Fruit fly (Drosophila melanogaster) whole organism, embryonic: ENCODE results near the gene CG45676.

Experiments
- BEAF-32 ChIP-seq: fragments of 200-800 bp; sonication (Bioruptor generic); optimal IDR thresholded peaks from 3 replicates; lab custom pipeline; 2017; ENCODE audit warnings: missing biosample characterization, missing genetic modification characterization, mild to moderate bottlenecking, moderate library complexity, missing genetic modification reagents
- CG10959 ChIP-seq: fragments of 200-800 bp; sonication (Bioruptor generic); IDR thresholded peaks from 2 replicates; pipeline ENCODE4 v1.3.6; 2022; ENCODE audit warnings: missing biosample characterization, missing genetic modification characterization
- CG11247 ChIP-seq: fragments of 200-800 bp; sonication (Bioruptor generic); IDR thresholded peaks from 2 replicates; pipeline ENCODE4 v1.3.6; 2022; ENCODE audit warnings: missing biosample characterization, missing genetic modification characterization
- CG11560 ChIP-seq: fragments of 200-800 bp; sonication (Bioruptor generic); IDR thresholded peaks from 3 replicates; pipeline ENCODE4 v1.3.6; 2022; ENCODE audit warnings: missing biosample characterization, missing genetic modification characterization
- CG13123 ChIP-seq: fragments of 200-800 bp; sonication (Bioruptor generic); optimal IDR thresholded peaks from 2 replicates; lab custom pipeline; 2016; ENCODE audit warnings: missing biosample characterization, missing genetic modification characterization
- CG13624 ChIP-seq: fragments of 200-800 bp; sonication (Bioruptor generic); optimal IDR thresholded peaks from 2 replicates; lab custom pipeline; 2016; ENCODE audit warnings: missing biosample characterization, missing genetic modification characterization
- CG13894 ChIP-seq: fragments of 200-800 bp; sonication (Bioruptor generic); optimal IDR thresholded peaks from 3 replicates; lab custom pipeline; 2018; ENCODE audit warnings: missing biosample characterization, mild to moderate bottlenecking, missing genetic modification characterization, moderate library complexity
- CG17328 ChIP-seq: fragments of 200-800 bp; sonication (Bioruptor generic); IDR thresholded peaks from 2 replicates; pipeline ENCODE4 v1.3.6; 2022; ENCODE audit warnings: missing biosample characterization, missing genetic modification characterization
- CG17361 ChIP-seq: fragments of 200-800 bp; sonication (Bioruptor generic); IDR thresholded peaks from 3 replicates; pipeline ENCODE4 v1.3.6; 2022; ENCODE audit warnings: missing biosample characterization, missing genetic modification characterization
- CG17568 ChIP-seq: fragments of 200-800 bp; sonication (Bioruptor generic); optimal IDR thresholded peaks from 2 replicates; lab custom pipeline; 2018; ENCODE audit warnings: missing biosample characterization, mild to moderate bottlenecking, missing genetic modification characterization, moderate library complexity
- CG17802 ChIP-seq: fragments of 200-800 bp; sonication (Bioruptor generic); optimal IDR thresholded peaks from 2 replicates; lab custom pipeline; 2018; ENCODE audit warnings: missing biosample characterization, mild to moderate bottlenecking, missing genetic modification characterization, moderate library complexity
- CG17912 ChIP-seq: fragments of 200-800 bp; sonication (Bioruptor generic); optimal IDR thresholded peaks from 2 replicates; lab custom pipeline; 2018; ENCODE audit warnings: missing biosample characterization, mild to moderate bottlenecking, missing genetic modification characterization
- CG18476 ChIP-seq: fragments of 200-800 bp; sonication (Bioruptor generic); optimal IDR thresholded peaks from 2 replicates; lab custom pipeline; 2016; ENCODE audit warnings: missing biosample characterization, mild to moderate bottlenecking, missing genetic modification characterization
- CG18619 ChIP-seq: fragments of 200-800 bp; sonication (Bioruptor generic); optimal IDR thresholded peaks from 3 replicates; lab custom pipeline; 2017; ENCODE audit warnings: missing biosample characterization, mild to moderate bottlenecking, missing genetic modification characterization
- CG2199 ChIP-seq: fragments of 200-800 bp; sonication (Bioruptor generic); IDR thresholded peaks from 3 replicates; pipeline ENCODE4 v1.3.6; 2022; ENCODE audit warnings: missing biosample characterization, missing genetic modification characterization
- CG2875 ChIP-seq: fragments of 200-800 bp; sonication (Bioruptor generic); optimal IDR thresholded peaks from 2 replicates; lab custom pipeline; 2017; ENCODE audit warnings: missing biosample characterization, mild to moderate bottlenecking, missing genetic modification characterization, missing genetic modification reagents
- CG3281 ChIP-seq: fragments of 200-800 bp; sonication (Bioruptor generic); optimal IDR thresholded peaks from 3 replicates; lab custom pipeline; 2017; ENCODE audit warnings: missing biosample characterization, mild to moderate bottlenecking, missing genetic modification characterization
- CG34224 ChIP-seq: fragments of 200-800 bp; sonication (Bioruptor generic); IDR thresholded peaks from 3 replicates; pipeline ENCODE4 v1.3.6; 2022; ENCODE audit warnings: missing biosample characterization, missing genetic modification characterization; ENCODE audit not compliant: partially characterized antibody
- CG3838 ChIP-seq: fragments of 200-800 bp; sonication (Bioruptor generic); optimal IDR thresholded peaks from 3 replicates; lab custom pipeline; 2016; ENCODE audit warnings: missing biosample characterization, missing genetic modification characterization
- CG4820 ChIP-seq: fragments of 200-800 bp; sonication (Bioruptor generic); optimal IDR thresholded peaks from 3 replicates; lab custom pipeline; 2016; ENCODE audit warnings: missing biosample characterization, missing genetic modification characterization
- CG5180 ChIP-seq: fragments of 200-800 bp; sonication (Bioruptor generic); optimal IDR thresholded peaks from 3 replicates; lab custom pipeline; 2017; ENCODE audit warnings: missing biosample characterization, missing genetic modification characterization, mild to moderate bottlenecking, moderate library complexity, missing genetic modification reagents
- CG6175 ChIP-seq: fragments of 200-800 bp; sonication (Bioruptor generic); IDR thresholded peaks from 3 replicates; pipeline ENCODE4 v1.3.6; 2022; ENCODE audit warnings: missing biosample characterization, missing genetic modification characterization
- CG6254 ChIP-seq: fragments of 200-800 bp; sonication (Bioruptor generic); optimal IDR thresholded peaks from 3 replicates; lab custom pipeline; 2017; ENCODE audit warnings: mild to moderate bottlenecking, missing biosample characterization, missing genetic modification reagents, missing genetic modification characterization
- CG8944 ChIP-seq: fragments of 200-800 bp; sonication (Bioruptor generic); optimal IDR thresholded peaks from 3 replicates; lab custom pipeline; 2016; ENCODE audit warnings: missing biosample characterization, missing genetic modification characterization
- ERR ChIP-seq: fragments of 200-800 bp; sonication (Bioruptor generic); optimal IDR thresholded peaks from 2 replicates; lab custom pipeline; 2016; ENCODE audit warnings: missing biosample characterization, missing genetic modification characterization
- Fer2 ChIP-seq: fragments of 200-800 bp; sonication (Bioruptor generic); optimal IDR thresholded peaks from 2 replicates; lab custom pipeline; 2018; ENCODE audit warnings: missing biosample characterization, mild to moderate bottlenecking, missing genetic modification characterization, moderate library complexity
- Lim3 ChIP-seq: fragments of 200-800 bp; sonication (Bioruptor generic); IDR thresholded peaks from 2 replicates; pipeline ENCODE4 v1.3.6; 2022; ENCODE audit warnings: missing biosample characterization, missing genetic modification characterization
- Lpt ChIP-seq: fragments of >200 bp; optimal IDR thresholded peaks from 2 replicates; lab custom pipeline; 2018; ENCODE audit warnings: missing biosample characterization, missing genetic modification characterization
- NfI ChIP-seq: fragments of 200-800 bp; sonication (Bioruptor generic); optimal IDR thresholded peaks from 3 replicates; lab custom pipeline; 2018; ENCODE audit warnings: missing biosample characterization, mild to moderate bottlenecking, missing genetic modification characterization, moderate library complexity
- Sox102F ChIP-seq: fragments of 200-800 bp; sonication (Bioruptor generic); optimal IDR thresholded peaks from 2 replicates; lab custom pipeline; 2018; ENCODE audit warnings: missing biosample characterization, mild to moderate bottlenecking, missing genetic modification characterization, moderate library complexity
- az2 ChIP-seq: fragments of 200-800 bp; sonication (Bioruptor generic); optimal IDR thresholded peaks from 3 replicates; lab custom pipeline; 2016; ENCODE audit warnings: missing biosample characterization, missing genetic modification characterization
- cas ChIP-seq: fragments of 200-800 bp; sonication (Bioruptor generic); IDR thresholded peaks from 2 replicates; pipeline ENCODE4 v1.3.6; 2022; ENCODE audit warnings: missing biosample characterization, missing genetic modification characterization
- cato ChIP-seq: fragments of 200-800 bp; sonication (Bioruptor generic); optimal IDR thresholded peaks from 2 replicates; lab custom pipeline; 2016; ENCODE audit warnings: missing biosample characterization, missing genetic modification characterization, borderline replicate concordance
- chinmo ChIP-seq: fragments of 200-800 bp; sonication (Bioruptor generic); IDR thresholded peaks from 4 replicates; pipeline ENCODE4 v1.3.6; 2022; ENCODE audit warnings: missing biosample characterization, missing genetic modification characterization; ENCODE audit not compliant: partially characterized antibody
- croc ChIP-seq: fragments of 200-800 bp; sonication (Bioruptor generic); conservative IDR thresholded peaks from 3 replicates; pipeline ENCODE4 v1.3.6; 2022; ENCODE audit warnings: missing biosample characterization, missing genetic modification characterization
- crol ChIP-seq: fragments of 200-800 bp; sonication (Bioruptor generic); IDR thresholded peaks from 2 replicates; pipeline ENCODE4 v1.3.6; 2022; ENCODE audit warnings: missing biosample characterization, missing genetic modification characterization
- fd64A ChIP-seq: fragments of 200-800 bp; sonication (Bioruptor generic); optimal IDR thresholded peaks from 3 replicates; lab custom pipeline; 2018; ENCODE audit warnings: missing biosample characterization, mild to moderate bottlenecking, missing genetic modification characterization
- ham ChIP-seq: fragments of 200-800 bp; sonication (Bioruptor generic); IDR thresholded peaks from 2 replicates; pipeline ENCODE4 v1.3.6; 2022; ENCODE audit warnings: missing biosample characterization, missing genetic modification characterization
- her ChIP-seq: fragments of 200-800 bp; sonication (Bioruptor generic); optimal IDR thresholded peaks from 2 replicates; lab custom pipeline; 2016; ENCODE audit warnings: missing biosample characterization, missing genetic modification characterization
- knrl ChIP-seq: fragments of 200-800 bp; sonication (Bioruptor generic); IDR thresholded peaks from 3 replicates; pipeline ENCODE4 v1.3.6; 2022; ENCODE audit warnings: missing biosample characterization, missing genetic modification characterization; ENCODE audit not compliant: partially characterized antibody
- lbe ChIP-seq: fragments of 200-800 bp; sonication (Bioruptor generic); optimal IDR thresholded peaks from 2 replicates; lab custom pipeline; 2016; ENCODE audit warnings: missing biosample characterization, mild to moderate bottlenecking, missing genetic modification characterization
- lov ChIP-seq, 2 experiments: fragments of 200-800 bp in 1 of 2; fragments of >200 bp in 1 of 2; sonication (Bioruptor generic) in 1 of 2; IDR thresholded peaks in 1 of 2; optimal IDR thresholded peaks in 1 of 2; 2 replicates in 1 of 2; 3 replicates in 1 of 2; pipeline versions ENCODE4 v1.3.6 to Lab custom; 2017 to 2022; ENCODE audit warnings: missing biosample characterization in 1 of 2, missing genetic modification characterization in 1 of 2
- mirr ChIP-seq: fragments of 200-800 bp; sonication (Bioruptor generic); optimal IDR thresholded peaks from 3 replicates; lab custom pipeline; 2018; ENCODE audit warnings: missing biosample characterization, mild to moderate bottlenecking, missing genetic modification characterization
- pum ChIP-seq: fragments of 200-800 bp; sonication (Bioruptor generic); optimal IDR thresholded peaks from 2 replicates; lab custom pipeline; 2016; ENCODE audit warnings: missing biosample characterization, missing genetic modification characterization
- pzg ChIP-seq: fragments of 200-800 bp; sonication (Bioruptor generic); optimal IDR thresholded peaks from 3 replicates; lab custom pipeline; 2018; ENCODE audit warnings: missing biosample characterization, mild to moderate bottlenecking, missing genetic modification characterization, moderate library complexity
- sens ChIP-seq: fragments of 200-800 bp; sonication (Bioruptor generic); peaks from one replicate; lab custom pipeline; 2016; ENCODE audit warnings: missing biosample characterization, missing genetic modification characterization
- sima ChIP-seq: fragments of 200-800 bp; sonication (Bioruptor generic); optimal IDR thresholded peaks from 2 replicates; lab custom pipeline; 2016; ENCODE audit warnings: missing biosample characterization, missing genetic modification characterization
- sna ChIP-seq: fragments of 200-800 bp; sonication (Bioruptor generic); IDR thresholded peaks from 2 replicates; pipeline ENCODE4 v1.3.6; 2022; ENCODE audit warnings: missing biosample characterization, missing genetic modification characterization; ENCODE audit not compliant: partially characterized antibody
- yki ChIP-seq: fragments of >200 bp; optimal IDR thresholded peaks from 3 replicates; lab custom pipeline; 2018

Gene CG45676

DNA sequence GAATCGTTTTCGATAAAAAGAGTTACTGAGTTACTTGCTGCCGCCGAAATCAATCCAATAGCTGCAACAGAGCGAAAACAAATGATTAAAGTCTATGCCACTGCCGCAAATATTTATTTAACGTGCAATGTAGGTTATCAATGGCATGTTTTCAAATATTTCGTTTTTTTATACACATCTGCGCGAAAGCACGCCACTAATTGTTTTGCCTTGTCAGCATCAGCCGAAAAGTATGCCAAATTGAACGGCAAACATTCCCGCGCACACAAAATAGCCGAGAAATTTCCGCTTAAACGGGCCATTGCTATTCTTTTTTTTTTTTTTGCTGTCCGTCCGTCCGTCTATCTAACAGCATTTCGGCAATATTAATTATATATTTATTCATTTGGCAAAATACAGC lies 33.4 kb downstream of the CG45676 start (continued):
- TF ChIP-seq ERR (GFP tag; lab: Kevin White, UChicago): no peak
- TF ChIP-seq CG11247 (GFP tag; lab: Robert Waterston, UW): no peak
- TF ChIP-seq CG17568: no peak
- TF ChIP-seq sens (GFP tag; lab: Kevin White, UChicago): peak; percentile 58
- no peak for TF ChIP-seq mirr (GFP tag; lab: Kevin White, UChicago)
- no peak for TF ChIP-seq CG3281 (GFP tag; lab: Kevin White, UChicago)
- no peak for TF ChIP-seq Fer2 (tag; lab: Kevin White, UChicago)
- no peak for TF ChIP-seq cas
- TF ChIP-seq sima (GFP tag; lab: Kevin White, UChicago): no peak
- TF ChIP-seq pum (GFP tag; lab: Kevin White, UChicago): no peak
- no peak for TF ChIP-seq BEAF-32
- no peak for TF ChIP-seq NfI (GFP tag; lab: Kevin White, UChicago)
- no peak for TF ChIP-seq CG17328 (GFP tag; lab: Robert Waterston, UW)
- TF ChIP-seq Lpt: no peak
- TF ChIP-seq, all 482 proteins: peak for 12

- no peak for TF ChIP-seq crol (GFP tag; lab: Robert Waterston, UW)
- no peak for TF ChIP-seq knrl
- TF ChIP-seq CG13894: no peak
- TF ChIP-seq CG8944 (GFP tag; lab: Kevin White, UChicago): peak; percentile 2
- TF ChIP-seq az2 (GFP tag; lab: Kevin White, UChicago): no peak
- TF ChIP-seq CG6175: no peak
- no peak for TF ChIP-seq fd64A (GFP tag; lab: Kevin White, UChicago)
- no peak for TF ChIP-seq CG10959 (GFP tag; lab: Robert Waterston, UW)
- no peak for TF ChIP-seq chinmo (GFP tag; lab: Robert Waterston, UW)
- TF ChIP-seq her (GFP tag; lab: Kevin White, UChicago): no peak
- TF ChIP-seq CG13624 (GFP tag; lab: Kevin White, UChicago): peak; percentile 59
- no peak for TF ChIP-seq CG34224 (GFP tag; lab: Robert Waterston, UW)
- peak; percentile 63 for TF ChIP-seq Sox102F (GFP tag; lab: Kevin White, UChicago)
- TF ChIP-seq Lim3 (GFP tag; lab: Robert Waterston, UW): no peak
- TF ChIP-seq ham (GFP tag; lab: Robert Waterston, UW): no peak
- no peak for TF ChIP-seq CG5180 (GFP tag; lab: Kevin White, UChicago)
- no peak for TF ChIP-seq yki (lab: Kevin White, UChicago)
- peak; percentile 18 for TF ChIP-seq lbe (GFP tag; lab: Kevin White, UChicago)
- no peak for TF ChIP-seq CG3838 (GFP tag; lab: Kevin White, UChicago)
- TF ChIP-seq CG2875 (GFP tag; lab: Kevin White, UChicago): no peak
- no peak for TF ChIP-seq CG6254
- TF ChIP-seq pzg (GFP tag; lab: Kevin White, UChicago): no peak
- TF ChIP-seq sna: no peak
- no peak for TF ChIP-seq CG17802 (tag; lab: Kevin White, UChicago)
- TF ChIP-seq lov (optimal IDR thresholded peaks at IDR 0.05; lab: Kevin White, UChicago): no peak
- TF ChIP-seq lov (GFP tag; IDR thresholded peaks at IDR 0.05; lab: Robert Waterston, UW): no peak
- peak; percentile 68 for TF ChIP-seq CG18619 (GFP tag; lab: Kevin White, UChicago)
- no peak for TF ChIP-seq CG17912 (GFP tag; lab: Kevin White, UChicago)
- peak; percentile 0 for TF ChIP-seq CG4820 (GFP tag; lab: Kevin White, UChicago)
- TF ChIP-seq cato (GFP tag; lab: Kevin White, UChicago): no peak
- TF ChIP-seq CG2199 (GFP tag; lab: Robert Waterston, UW): no peak
- TF ChIP-seq croc (GFP tag; lab: Robert Waterston, UW): no peak
- TF ChIP-seq CG18476 (GFP tag; lab: Kevin White, UChicago): no peak
- TF ChIP-seq CG13123 (GFP tag; lab: Kevin White, UChicago): no peak
- peak; percentile 72 for TF ChIP-seq CG17361 (GFP tag; lab: Robert Waterston, UW)
- peak; percentile 41; the same call in 1 of the 3 replicates for TF ChIP-seq CG11560
Observed at dm6 chr3R:11454210-11454904, 35.7 kb downstream of the CG45676 start.
